Worm (Caenorhabditis elegans): ENCODE results near the gene F25B4.7.
A peak's percentile ranks its signal among the peaks of the same experiment; 100 is the strongest.

- TF ChIP-seq unc-62 (GFP tag; optimal IDR thresholded peaks at IDR 0.05) (peak; percentile 27), sem-2 (GFP tag; optimal IDR thresholded peaks at IDR 0.05) (no peak), ceh-39 (tag; optimal IDR thresholded peaks at IDR 0.05) (peak; percentile 45), unc-39 (tag; optimal IDR thresholded peaks at IDR 0.05) (no peak), ceh-83 (GFP tag; optimal IDR thresholded peaks at IDR 0.05) (no peak), nhr-237 (tag; optimal IDR thresholded peaks at IDR 0.05) (peak; percentile 91), lin-13 (tag; optimal IDR thresholded peaks at IDR 0.05) (peak; percentile 87), elt-1 (tag; optimal IDR thresholded peaks at IDR 0.05; ENCODE audit: borderline replicate concordance, insufficient read depth) (no peak), nhr-12 (tag; optimal IDR thresholded peaks at IDR 0.05) (no peak), cnd-1 (tag; optimal IDR thresholded peaks at IDR 0.05) (no peak)
These were observed 2.5 kb downstream of the F25B4.7 start, which contains the start of the genes hmgs-1 and F25B4.4 for ce11 chrV:5684534-5684933.

All from whole organism, mixed stage, embryonic.